Worm (Caenorhabditis elegans) whole organism, L1 larva: ENCODE measurements around the gene Y41G9A.17.

ENCODE experiments used
- C04F5.9 ChIP-seq: sonication (generic microtip); optimal IDR thresholded peaks from 2 replicates; lab custom pipeline; 2016; ENCODE audit warnings: missing genetic modification characterization, missing compliant biosample characterization
- C16A3.4 ChIP-seq: fragments of 150-350 bp; optimal IDR thresholded peaks from 2 replicates; lab custom pipeline; 2014; ENCODE audit warnings: missing biosample characterization, missing genetic modification characterization
- C34B4.2 ChIP-seq: sonication (generic microtip); optimal IDR thresholded peaks from 2 replicates; lab custom pipeline; 2017; ENCODE audit warnings: mild to moderate bottlenecking, missing genetic modification characterization, missing compliant biosample characterization
- F16B12.6 ChIP-seq: fragments of 150-350 bp; optimal IDR thresholded peaks from 2 replicates; lab custom pipeline; 2014; ENCODE audit warnings: missing biosample characterization, missing genetic modification characterization
- aha-1 ChIP-seq: fragments of 150-350 bp; optimal IDR thresholded peaks from 2 replicates; lab custom pipeline; 2014; ENCODE audit warnings: missing biosample characterization, missing genetic modification characterization
- alr-1 ChIP-seq: fragments of 200-800 bp; sonication (Bioruptor generic); optimal IDR thresholded peaks from 2 replicates; lab custom pipeline; 2018; ENCODE audit warnings: borderline replicate concordance, mild to moderate bottlenecking, missing genetic modification characterization, missing compliant biosample characterization
- aly-2 ChIP-seq: fragments of 150-350 bp; optimal IDR thresholded peaks from 2 replicates; lab custom pipeline; 2014; ENCODE audit warnings: missing biosample characterization, missing genetic modification characterization
- ama-1 ChIP-seq: fragments of 150-350 bp; optimal IDR thresholded peaks from 2 replicates; lab custom pipeline; 2014
- blmp-1 ChIP-seq: fragments of 150-350 bp; optimal IDR thresholded peaks from 2 replicates; lab custom pipeline; 2014; ENCODE audit warnings: missing biosample characterization, missing genetic modification characterization
- ceh-63 ChIP-seq: fragments of 200-800 bp; sonication (Bioruptor generic); optimal IDR thresholded peaks from 2 replicates; lab custom pipeline; 2018; ENCODE audit warnings: mild to moderate bottlenecking, missing genetic modification characterization, missing compliant biosample characterization
- ceh-82 ChIP-seq, 3 experiments: fragments of 150-350 bp in 1 of 3; sonication (generic microtip) in 2 of 3; optimal IDR thresholded peaks; 2 replicates each; lab custom pipeline; 2014 to 2017; ENCODE audit warnings: missing biosample characterization in 3 of 3, missing genetic modification characterization in 3 of 3
- ceh-88 ChIP-seq: fragments of 200-800 bp; sonication (Bioruptor generic); IDR thresholded peaks from 2 replicates; pipeline ENCODE4 v1.3.6; 2022; ENCODE audit warnings: missing genetic modification characterization, missing compliant biosample characterization
- ceh-90 ChIP-seq: sonication (generic microtip); optimal IDR thresholded peaks from 2 replicates; lab custom pipeline; 2016; ENCODE audit warnings: missing genetic modification characterization, missing compliant biosample characterization
- dsc-1 ChIP-seq: sonication (generic microtip); optimal IDR thresholded peaks from 2 replicates; lab custom pipeline; 2016; ENCODE audit warnings: mild to moderate bottlenecking, missing genetic modification characterization, missing compliant biosample characterization
- elt-2 ChIP-seq: sonication (generic microtip); optimal IDR thresholded peaks from 2 replicates; lab custom pipeline; 2016; ENCODE audit warnings: missing genetic modification characterization, mild to moderate bottlenecking, inconsistent platforms, missing compliant biosample characterization, missing genetic modification reagents
- elt-3 ChIP-seq, 6 experiments: fragments of 150-350 bp in 1 of 6; sonication (generic microtip); optimal IDR thresholded peaks; 2 replicates each; lab custom pipeline; 2017 to 2018; ENCODE audit warnings: missing biosample characterization in 6 of 6, missing genetic modification characterization in 6 of 6, inconsistent platforms in 1 of 6
- ets-5 ChIP-seq: fragments of 200-800 bp; sonication (Bioruptor generic); IDR thresholded peaks from 2 replicates; pipeline ENCODE4 v1.3.6; 2022; ENCODE audit warnings: missing genetic modification characterization, missing compliant biosample characterization
- fkh-10 ChIP-seq: sonication (generic microtip); optimal IDR thresholded peaks from 2 replicates; lab custom pipeline; 2017; ENCODE audit warnings: missing biosample characterization, missing genetic modification reagents, missing genetic modification characterization
- fkh-4 ChIP-seq: sonication (generic microtip); optimal IDR thresholded peaks from 2 replicates; lab custom pipeline; 2016; ENCODE audit warnings: missing compliant biosample characterization, missing genetic modification characterization, borderline replicate concordance
- grh-1 ChIP-seq: fragments of 200-800 bp; sonication (Bioruptor generic); IDR thresholded peaks from 2 replicates; pipeline ENCODE4 v1.3.6; 2022; ENCODE audit warnings: missing genetic modification reagents, missing genetic modification characterization, missing compliant biosample characterization
- hlh-17 ChIP-seq: fragments of 200-800 bp; sonication (Bioruptor generic); optimal IDR thresholded peaks from 2 replicates; lab custom pipeline; 2018; ENCODE audit warnings: missing genetic modification characterization, mild to moderate bottlenecking, missing compliant biosample characterization, moderate library complexity, borderline replicate concordance
- hlh-4 ChIP-seq: sonication (generic microtip); optimal IDR thresholded peaks from 2 replicates; lab custom pipeline; 2016; ENCODE audit warnings: mild to moderate bottlenecking, missing genetic modification characterization, missing compliant biosample characterization
- hpl-2 ChIP-seq: fragments of 150-350 bp; optimal IDR thresholded peaks from 2 replicates; lab custom pipeline; 2014; ENCODE audit warnings: missing biosample characterization, missing genetic modification reagents, missing genetic modification characterization
- lin-13 ChIP-seq: fragments of 150-350 bp; optimal IDR thresholded peaks from 2 replicates; lab custom pipeline; 2014; ENCODE audit warnings: missing biosample characterization, missing genetic modification reagents, missing genetic modification characterization
- lin-14 ChIP-seq: fragments of 200-800 bp; sonication (Bioruptor generic); optimal IDR thresholded peaks from 2 replicates; lab custom pipeline; 2018; ENCODE audit warnings: mild to moderate bottlenecking, missing genetic modification characterization, moderate library complexity, missing compliant biosample characterization
- lin-15B ChIP-seq: fragments of 150-350 bp; sonication (generic microtip); optimal IDR thresholded peaks from 3 replicates; lab custom pipeline; 2014; ENCODE audit warnings: missing biosample characterization, missing genetic modification characterization
- lin-35 ChIP-seq, 2 experiments: fragments of 150-350 bp; optimal IDR thresholded peaks; 2 replicates each; lab custom pipeline; 2014; ENCODE audit warnings: missing biosample characterization in 2 of 2, missing genetic modification characterization in 2 of 2, missing genetic modification reagents in 2 of 2
- lin-39 ChIP-seq: fragments of 150-350 bp; optimal IDR thresholded peaks from 2 replicates; lab custom pipeline; 2014; ENCODE audit warnings: missing biosample characterization, missing genetic modification reagents, missing genetic modification characterization
- lsy-2 ChIP-seq, 2 experiments: fragments of 150-350 bp; optimal IDR thresholded peaks; 2 replicates each; lab custom pipeline; 2014; ENCODE audit warnings: missing biosample characterization in 2 of 2, missing genetic modification characterization in 2 of 2
- mef-2 ChIP-seq: fragments of 150-350 bp; optimal IDR thresholded peaks from 2 replicates; lab custom pipeline; 2014; ENCODE audit warnings: missing biosample characterization, missing genetic modification characterization
- mep-1 ChIP-seq: fragments of 150-350 bp; optimal IDR thresholded peaks from 2 replicates; lab custom pipeline; 2014; ENCODE audit warnings: missing biosample characterization, missing genetic modification characterization
- nhr-11 ChIP-seq: fragments of 150-350 bp; optimal IDR thresholded peaks from 2 replicates; lab custom pipeline; 2014; ENCODE audit warnings: missing biosample characterization, missing genetic modification characterization
- nhr-12 ChIP-seq: sonication (generic microtip); optimal IDR thresholded peaks from 2 replicates; lab custom pipeline; 2017; ENCODE audit warnings: missing biosample characterization, missing genetic modification characterization
- nhr-19 ChIP-seq: fragments of 200-800 bp; sonication (Bioruptor generic); conservative IDR thresholded peaks from 2 replicates; pipeline ENCODE4 v1.3.6; 2022; ENCODE audit warnings: missing genetic modification characterization, missing compliant biosample characterization
- nhr-20 ChIP-seq: sonication (generic microtip); optimal IDR thresholded peaks from 2 replicates; lab custom pipeline; 2016; ENCODE audit warnings: mild to moderate bottlenecking, missing genetic modification characterization, missing compliant biosample characterization
- nhr-237 ChIP-seq: fragments of 150-350 bp; optimal IDR thresholded peaks from 2 replicates; lab custom pipeline; 2014; ENCODE audit warnings: missing biosample characterization, missing genetic modification characterization
- nhr-71 ChIP-seq: sonication (generic microtip); optimal IDR thresholded peaks from 2 replicates; lab custom pipeline; 2016; ENCODE audit warnings: mild to moderate bottlenecking, missing genetic modification characterization, moderate library complexity, missing compliant biosample characterization
- nhr-76 ChIP-seq: sonication (generic microtip); optimal IDR thresholded peaks from 2 replicates; lab custom pipeline; 2017; ENCODE audit warnings: missing biosample characterization, missing genetic modification characterization
- nhr-77 ChIP-seq: fragments of 150-350 bp; optimal IDR thresholded peaks from 2 replicates; lab custom pipeline; 2014; ENCODE audit warnings: missing biosample characterization, missing genetic modification characterization
- nhr-84 ChIP-seq: sonication (generic microtip); optimal IDR thresholded peaks from 2 replicates; lab custom pipeline; 2017; ENCODE audit warnings: missing biosample characterization, missing genetic modification characterization
- nhr-90 ChIP-seq: sonication (generic microtip); optimal IDR thresholded peaks from 2 replicates; lab custom pipeline; 2016; ENCODE audit warnings: mild to moderate bottlenecking, missing genetic modification characterization, missing compliant biosample characterization; ENCODE audit not compliant: poor library complexity
- pag-3 ChIP-seq: sonication (generic microtip); optimal IDR thresholded peaks from 2 replicates; lab custom pipeline; 2017; ENCODE audit warnings: missing genetic modification characterization, mild to moderate bottlenecking, missing compliant biosample characterization, antibody characterized with exemption, borderline replicate concordance; ENCODE audit not compliant: insufficient read depth
- pax-3 ChIP-seq: fragments of 200-800 bp; sonication (Bioruptor generic); optimal IDR thresholded peaks from 2 replicates; lab custom pipeline; 2018; ENCODE audit warnings: mild to moderate bottlenecking, missing genetic modification characterization, moderate library complexity, missing compliant biosample characterization
- pqm-1 ChIP-seq: sonication (generic microtip); optimal IDR thresholded peaks from 3 replicates; lab custom pipeline; 2017; ENCODE audit warnings: missing biosample characterization, missing genetic modification characterization
- snpc-4 ChIP-seq: fragments of 150-350 bp; optimal IDR thresholded peaks from 2 replicates; lab custom pipeline; 2014; ENCODE audit warnings: missing biosample characterization, missing genetic modification characterization
- snu-23 ChIP-seq: sonication (generic microtip); optimal IDR thresholded peaks from 2 replicates; lab custom pipeline; 2016; ENCODE audit warnings: missing genetic modification characterization, missing compliant biosample characterization
- swsn-7 ChIP-seq: sonication (generic microtip); optimal IDR thresholded peaks from 2 replicates; lab custom pipeline; 2016; ENCODE audit warnings: missing genetic modification characterization, missing compliant biosample characterization
- tbx-2 ChIP-seq: sonication (generic microtip); optimal IDR thresholded peaks from 2 replicates; lab custom pipeline; 2016; ENCODE audit warnings: missing genetic modification characterization, missing compliant biosample characterization
- tlp-1 ChIP-seq: fragments of 150-350 bp; optimal IDR thresholded peaks from 2 replicates; lab custom pipeline; 2014; ENCODE audit warnings: missing biosample characterization, missing genetic modification characterization
- unc-130 ChIP-seq: fragments of 150-350 bp; optimal IDR thresholded peaks from 2 replicates; lab custom pipeline; 2017; ENCODE audit warnings: missing biosample characterization, missing genetic modification characterization, inconsistent platforms
- unc-98 ChIP-seq: fragments of 200-800 bp; sonication (Bioruptor generic); IDR thresholded peaks from 2 replicates; pipeline ENCODE4 v1.3.6; 2022; ENCODE audit warnings: missing genetic modification characterization, missing compliant biosample characterization
- zag-1 ChIP-seq: fragments of 150-350 bp; optimal IDR thresholded peaks from 2 replicates; lab custom pipeline; 2014; ENCODE audit warnings: missing biosample characterization, missing genetic modification characterization
- ztf-4 ChIP-seq: fragments of 150-350 bp; optimal IDR thresholded peaks from 2 replicates; lab custom pipeline; 2014; ENCODE audit warnings: missing biosample characterization, missing genetic modification characterization

The Y41G9A.17 gene

ce11 chrX:2996976-2997399, 2.6 kb downstream of the Y41G9A.17 start:
- TF ChIP-seq swsn-7 (tag; lab: Kevin White, UChicago) (peak; percentile 99), lin-14 (GFP tag; lab: Kevin White, UChicago) (peak; percentile 98), lin-15B (no peak), ama-1 (lab: Kevin White, UChicago) (no peak), F16B12.6 (tag; lab: Kevin White, UChicago) (peak; percentile 41), nhr-90 (tag; lab: Kevin White, UChicago) (peak; percentile 99), hpl-2 (GFP tag; lab: Kevin White, UChicago) (peak; percentile 98), mef-2 (tag; lab: Kevin White, UChicago) (peak; percentile 93), nhr-12 (tag; lab: Kevin White, UChicago) (peak; percentile 86), ets-5 (GFP tag; lab: Robert Waterston, UW) (0 out of 2 replicates have a peak, but pooled peaks have one; percentile 93), C34B4.2 (peak; percentile 30), nhr-237 (tag; lab: Kevin White, UChicago) (peak; percentile 99), lin-39 (tag; lab: Kevin White, UChicago) (peak; percentile 100), ceh-90 (tag; lab: Kevin White, UChicago) (no peak), pax-3 (tag; lab: Kevin White, UChicago) (peak; percentile 93), nhr-19 (GFP tag; lab: Robert Waterston, UW) (peak; percentile 98), aly-2 (tag; lab: Kevin White, UChicago) (peak; percentile 99), fkh-4 (peak; percentile 90), tbx-2 (tag; lab: Kevin White, UChicago) (peak; percentile 99), nhr-76 (tag; lab: Kevin White, UChicago) (peak; percentile 79), lin-35 (GFP tag; optimal IDR thresholded peaks at IDR 0.05; lab: Kevin White, UChicago) (peak; percentile 72 to 88), hlh-17 (GFP tag; lab: Kevin White, UChicago) (no peak), zag-1 (peak; percentile 96), grh-1 (GFP tag; lab: Robert Waterston, UW) (peak; percentile 95), blmp-1 (tag; lab: Kevin White, UChicago) (peak; percentile 46), unc-98 (peak; percentile 91), C16A3.4 (tag; lab: Kevin White, UChicago) (peak; percentile 98), ceh-63 (GFP tag; lab: Kevin White, UChicago) (peak; percentile 95), snpc-4 (tag; lab: Kevin White, UChicago) (peak; percentile 94), dsc-1 (tag; lab: Kevin White, UChicago) (peak; percentile 100), nhr-11 (tag; lab: Kevin White, UChicago) (peak; percentile 99), lin-13 (GFP tag; lab: Kevin White, UChicago) (peak; percentile 91), C04F5.9 (tag; lab: Kevin White, UChicago) (peak; percentile 96), hlh-4 (tag; lab: Kevin White, UChicago) (peak; percentile 85), nhr-77 (tag; lab: Kevin White, UChicago) (peak; percentile 98), lsy-2 (tag; optimal IDR thresholded peaks at IDR 0.05; lab: Kevin White, UChicago) (peak; percentile 95 to 96), ceh-82 (tag; optimal IDR thresholded peaks at IDR 0.05; lab: Kevin White, UChicago) (peak; percentile 98 to 99 (median 99)), ztf-4 (peak; percentile 98), ceh-88 (GFP tag; lab: Robert Waterston, UW) (peak; percentile 97), alr-1 (tag; lab: Kevin White, UChicago) (no peak), unc-130 (tag; lab: Kevin White, UChicago) (peak; percentile 69), nhr-20 (peak; percentile 98), mep-1 (tag; lab: Kevin White, UChicago) (peak; percentile 100), nhr-71 (tag; lab: Kevin White, UChicago) (peak; percentile 99), elt-2 (tag; lab: Kevin White, UChicago) (peak; percentile 91), nhr-84 (tag; lab: Kevin White, UChicago) (peak; percentile 64), pag-3 (tag; lab: Kevin White, UChicago) (peak; percentile 85), tlp-1 (tag; lab: Kevin White, UChicago) (peak; percentile 67), pqm-1 (tag; lab: Kevin White, UChicago) (peak; percentile 82), aha-1 (peak; percentile 45), snu-23 (peak; percentile 100), elt-3 (tag; optimal IDR thresholded peaks at IDR 0.05; lab: Kevin White, UChicago) (peak in 5 of 6 experiments; percentile 16 to 99 (median 95)), fkh-10 (peak; percentile 100)
